Fruit fly (Drosophila melanogaster): ENCODE data around the gene CG43092.

CG43092 gene

DNA sequence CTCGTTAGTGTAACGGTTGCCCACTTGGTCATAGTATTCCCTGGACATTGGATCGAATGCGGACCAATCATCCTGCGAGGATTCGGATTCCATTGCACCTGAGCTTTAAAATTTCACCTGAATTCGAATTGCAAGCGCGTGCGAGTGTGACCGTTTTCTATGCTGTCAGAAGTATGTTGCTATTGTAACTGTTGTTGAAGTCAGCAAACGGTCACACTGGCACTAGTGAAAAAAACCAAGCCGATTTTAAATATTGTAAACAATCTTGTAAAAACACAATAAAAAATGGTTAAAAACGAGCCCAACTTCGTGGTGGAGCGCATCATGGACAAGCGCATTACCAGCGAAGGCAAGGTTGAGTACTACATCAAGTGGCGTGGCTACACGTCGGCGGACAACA is 24.0 kb downstream of the CG43092 start, which contains the start of the genes vret and HP1c (continued):
- TF ChIP-seq D (optimal IDR thresholded peaks at IDR 0.05) (no peak), D (GFP tag; optimal IDR thresholded peaks at IDR 0.05) (no peak), sr (GFP tag; IDR thresholded peaks at IDR 0.05) (no peak), vnd (GFP tag; IDR thresholded peaks at IDR 0.05; ENCODE audit: partially characterized antibody) (no peak), CG17802 (tag; optimal IDR thresholded peaks at IDR 0.05) (no peak), salm (tag; optimal IDR thresholded peaks at IDR 0.05) (no peak), CG15011 (GFP tag; optimal IDR thresholded peaks at IDR 0.05) (no peak), Myb (GFP tag; optimal IDR thresholded peaks at IDR 0.05) (peak; percentile 74), Stat92E (GFP tag; optimal IDR thresholded peaks at IDR 0.05) (no peak), amos (GFP tag; IDR thresholded peaks at IDR 0.05; ENCODE audit: partially characterized antibody) (peak; percentile 33; the same call in 1 of the 2 replicates), Hand (GFP tag; optimal IDR thresholded peaks at IDR 0.05) (no peak), sim (GFP tag; IDR thresholded peaks at IDR 0.05) (no peak), BtbVII (GFP tag; optimal IDR thresholded peaks at IDR 0.05) (no peak), CG3847 (GFP tag; IDR thresholded peaks at IDR 0.05) (peak; percentile 59), ATbp (GFP tag; optimal IDR thresholded peaks at IDR 0.05) (no peak), ash1 (GFP tag; optimal IDR thresholded peaks at IDR 0.05) (no peak), CG43689 (GFP tag; IDR thresholded peaks at IDR 0.05) (no peak), CG8944 (GFP tag; optimal IDR thresholded peaks at IDR 0.05) (no peak), hbn (GFP tag; IDR thresholded peaks at IDR 0.05; ENCODE audit: partially characterized antibody) (no peak), Hsf (GFP tag; optimal IDR thresholded peaks at IDR 0.05) (no peak), CG6175 (GFP tag; IDR thresholded peaks at IDR 0.05) (no peak), chm (GFP tag; IDR thresholded peaks at IDR 0.05) (no peak), chif (GFP tag; optimal IDR thresholded peaks at IDR 0.05) (no peak), gcm2 (GFP tag; optimal IDR thresholded peaks at IDR 0.05) (no peak), croc (GFP tag; conservative IDR thresholded peaks at IDR 0.05) (no peak), CG1233 (GFP tag; optimal IDR thresholded peaks at IDR 0.05) (no peak), gro (GFP tag; optimal IDR thresholded peaks at IDR 0.05) (no peak), Mes4 (GFP tag; optimal IDR thresholded peaks at IDR 0.05) (no peak), Hr78 (GFP tag; optimal IDR thresholded peaks at IDR 0.05) (no peak), Blimp-1 (GFP tag; optimal IDR thresholded peaks at IDR 0.05) (no peak), Dp (GFP tag; optimal IDR thresholded peaks at IDR 0.05) (peak; percentile 85), sima (GFP tag; optimal IDR thresholded peaks at IDR 0.05) (no peak), dan (GFP tag; IDR thresholded peaks at IDR 0.05) (no peak), ttk (GFP tag; IDR thresholded peaks at IDR 0.05) (no peak), schlank (tag; optimal IDR thresholded peaks at IDR 0.05) (no peak), Sox102F (GFP tag; optimal IDR thresholded peaks at IDR 0.05) (no peak), dati (GFP tag; IDR thresholded peaks at IDR 0.05) (no peak), gsb (GFP tag; IDR thresholded peaks at IDR 0.05) (no peak), MESR4 (GFP tag; optimal IDR thresholded peaks at IDR 0.05) (peak; percentile 84), corto (GFP tag; optimal IDR thresholded peaks at IDR 0.05) (no peak), cas (GFP tag; IDR thresholded peaks at IDR 0.05) (no peak), CG16813 (GFP tag; IDR thresholded peaks at IDR 0.05; ENCODE audit: partially characterized antibody) (no peak), ems (GFP tag; optimal IDR thresholded peaks at IDR 0.05) (no peak), CG7987 (GFP tag; optimal IDR thresholded peaks at IDR 0.05) (no peak), PHDP (tag; optimal IDR thresholded peaks at IDR 0.05) (no peak), crc (GFP tag; optimal IDR thresholded peaks at IDR 0.05) (no peak), Pdp1 (GFP tag; optimal IDR thresholded peaks at IDR 0.05) (no peak), B-H1 (GFP tag; IDR thresholded peaks at IDR 0.05) (no peak), seq (GFP tag; IDR thresholded peaks at IDR 0.05) (no peak), CG18011 (GFP tag; optimal IDR thresholded peaks at IDR 0.05) (no peak), slbo (GFP tag; IDR thresholded peaks at IDR 0.05) (no peak)

Measured in whole organism, embryonic.